Worm (Caenorhabditis elegans) whole organism, L2 larva: Measurements from ENCODE around the gene ZC239.3.

Experiments
- C34F6.9 ChIP-seq: fragments of 150-350 bp; optimal IDR thresholded peaks from 2 replicates; lab custom pipeline; 2014; ENCODE audit warnings: missing biosample characterization, missing genetic modification characterization
- F13H6.1 ChIP-seq: sonication (generic microtip); optimal IDR thresholded peaks from 2 replicates; lab custom pipeline; 2016; ENCODE audit warnings: missing genetic modification characterization, missing compliant biosample characterization
- Y55F3AM.14 ChIP-seq: fragments of 200-800 bp; sonication (Bioruptor generic); optimal IDR thresholded peaks from 2 replicates; lab custom pipeline; 2018; ENCODE audit warnings: mild to moderate bottlenecking, missing genetic modification characterization, missing compliant biosample characterization
- ZK546.5 ChIP-seq: sonication (generic microtip); optimal IDR thresholded peaks from 2 replicates; lab custom pipeline; 2017; ENCODE audit warnings: missing biosample characterization, missing genetic modification characterization
- aly-2 ChIP-seq: fragments of 150-350 bp; optimal IDR thresholded peaks from 2 replicates; lab custom pipeline; 2014; ENCODE audit warnings: missing biosample characterization, missing genetic modification characterization
- ama-1 ChIP-seq: fragments of 150-350 bp; optimal IDR thresholded peaks from 2 replicates; lab custom pipeline; 2018; ENCODE audit warnings: inconsistent platforms
- blmp-1 ChIP-seq: sonication (generic microtip); optimal IDR thresholded peaks from 2 replicates; lab custom pipeline; 2017; ENCODE audit warnings: missing genetic modification characterization, mild to moderate bottlenecking, missing compliant biosample characterization, antibody characterized with exemption, moderate library complexity; ENCODE audit not compliant: insufficient read depth
- ceh-16 ChIP-seq: fragments of 150-350 bp; optimal IDR thresholded peaks from 2 replicates; lab custom pipeline; 2014; ENCODE audit warnings: missing biosample characterization, missing genetic modification characterization
- ceh-82 ChIP-seq: fragments of 150-350 bp; optimal IDR thresholded peaks from 2 replicates; lab custom pipeline; 2014; ENCODE audit warnings: missing biosample characterization, missing genetic modification characterization
- crh-2 ChIP-seq: sonication (generic microtip); optimal IDR thresholded peaks from 2 replicates; lab custom pipeline; 2017; ENCODE audit warnings: missing biosample characterization, missing genetic modification characterization
- elt-1 ChIP-seq: fragments of 150-350 bp; optimal IDR thresholded peaks from 2 replicates; lab custom pipeline; 2014; ENCODE audit warnings: missing biosample characterization, missing genetic modification characterization
- fos-1 ChIP-seq: fragments of 150-350 bp; optimal IDR thresholded peaks from 2 replicates; lab custom pipeline; 2014; ENCODE audit warnings: missing biosample characterization, missing genetic modification characterization
- gmeb-1 ChIP-seq: fragments of 150-350 bp; optimal IDR thresholded peaks from 2 replicates; lab custom pipeline; 2014; ENCODE audit warnings: missing biosample characterization, missing genetic modification characterization
- lin-11 ChIP-seq: fragments of 150-350 bp; sonication (generic microtip); optimal IDR thresholded peaks from 2 replicates; lab custom pipeline; 2014; ENCODE audit warnings: missing biosample characterization, missing genetic modification characterization, inconsistent platforms, mixed read lengths
- lin-13 ChIP-seq: fragments of 150-350 bp; optimal IDR thresholded peaks from 2 replicates; lab custom pipeline; 2014; ENCODE audit warnings: missing biosample characterization, missing genetic modification reagents, missing genetic modification characterization
- lin-39 ChIP-seq: fragments of 150-350 bp; optimal IDR thresholded peaks from 2 replicates; lab custom pipeline; 2014; ENCODE audit warnings: missing biosample characterization, missing genetic modification reagents, missing genetic modification characterization
- mbf-1 ChIP-seq: sonication (generic microtip); optimal IDR thresholded peaks from 2 replicates; lab custom pipeline; 2017; ENCODE audit warnings: missing biosample characterization, missing genetic modification characterization
- mdl-1 ChIP-seq, 2 experiments: fragments of 150-350 bp in 1 of 2; sonication (generic microtip) in 1 of 2; optimal IDR thresholded peaks; 2 replicates each; lab custom pipeline; 2017; ENCODE audit warnings: missing biosample characterization in 2 of 2, missing genetic modification characterization in 2 of 2
- nhr-10 ChIP-seq: sonication (generic microtip); optimal IDR thresholded peaks from 2 replicates; lab custom pipeline; 2017; ENCODE audit warnings: missing biosample characterization, missing genetic modification characterization
- nhr-12 ChIP-seq: fragments of 150-350 bp; optimal IDR thresholded peaks from 2 replicates; lab custom pipeline; 2014; ENCODE audit warnings: missing biosample characterization, missing genetic modification characterization
- nhr-129 ChIP-seq: fragments of 150-350 bp; optimal IDR thresholded peaks from 2 replicates; lab custom pipeline; 2014; ENCODE audit warnings: missing biosample characterization, missing genetic modification characterization
- nhr-21 ChIP-seq: fragments of 150-350 bp; optimal IDR thresholded peaks from 2 replicates; lab custom pipeline; 2014; ENCODE audit warnings: missing biosample characterization, missing genetic modification characterization
- nhr-237 ChIP-seq: fragments of 150-350 bp; optimal IDR thresholded peaks from 2 replicates; lab custom pipeline; 2014; ENCODE audit warnings: missing biosample characterization, missing genetic modification characterization
- nhr-6 ChIP-seq: fragments of 150-350 bp; optimal IDR thresholded peaks from 2 replicates; lab custom pipeline; 2014; ENCODE audit warnings: missing biosample characterization, missing genetic modification characterization
- nhr-77 ChIP-seq: fragments of 150-350 bp; optimal IDR thresholded peaks from 2 replicates; lab custom pipeline; 2014; ENCODE audit warnings: missing biosample characterization, missing genetic modification characterization
- sem-4 ChIP-seq: fragments of 150-350 bp; optimal IDR thresholded peaks from 2 replicates; lab custom pipeline; 2014; ENCODE audit warnings: missing biosample characterization, missing genetic modification reagents, missing genetic modification characterization
- skn-1 ChIP-seq: sonication (generic microtip); optimal IDR thresholded peaks from 2 replicates; lab custom pipeline; 2017; ENCODE audit warnings: missing biosample characterization, missing genetic modification characterization
- sma-3 ChIP-seq: sonication (generic microtip); optimal IDR thresholded peaks from 2 replicates; lab custom pipeline; 2016; ENCODE audit warnings: missing genetic modification reagents, missing genetic modification characterization, missing compliant biosample characterization
- sma-9 ChIP-seq, 2 experiments: fragments of 150-350 bp in 1 of 2; sonication (generic microtip) in 1 of 2; optimal IDR thresholded peaks; 2 replicates each; lab custom pipeline; 2014 to 2016; ENCODE audit warnings: missing genetic modification characterization in 2 of 2, mild to moderate bottlenecking in 1 of 2, missing biosample characterization in 1 of 2, missing compliant biosample characterization in 1 of 2, missing genetic modification reagents in 1 of 2, moderate library complexity in 1 of 2
- snpc-4 ChIP-seq: fragments of 150-350 bp; optimal IDR thresholded peaks from 2 replicates; lab custom pipeline; 2014; ENCODE audit warnings: missing biosample characterization, missing genetic modification characterization
- unc-55 ChIP-seq: fragments of 150-350 bp; sonication (generic microtip); optimal IDR thresholded peaks from 3 replicates; lab custom pipeline; 2014; ENCODE audit warnings: missing biosample characterization, missing genetic modification reagents, missing genetic modification characterization
- unc-62 ChIP-seq: fragments of 150-350 bp; optimal IDR thresholded peaks from 2 replicates; lab custom pipeline; 2014; ENCODE audit warnings: missing biosample characterization, missing genetic modification reagents, missing genetic modification characterization
- zag-1 ChIP-seq: fragments of 150-350 bp; optimal IDR thresholded peaks from 2 replicates; lab custom pipeline; 2014; ENCODE audit warnings: missing biosample characterization, missing genetic modification characterization
- ztf-1 ChIP-seq: fragments of 200-800 bp; sonication (Bioruptor generic); conservative IDR thresholded peaks from 2 replicates; pipeline ENCODE4 v1.3.6; 2022; ENCODE audit warnings: missing genetic modification characterization, missing compliant biosample characterization
- ztf-11 ChIP-seq: sonication (generic microtip); optimal IDR thresholded peaks from 2 replicates; lab custom pipeline; 2017; ENCODE audit warnings: missing biosample characterization, missing genetic modification characterization

Gene ZC239.3

ce11 chrII:3247556-3247955 lies 31.7 kb downstream of the ZC239.3 start:
- TF ChIP-seq F13H6.1: no peak
- no peak for TF ChIP-seq ceh-16 (tag; lab: Kevin White, UChicago)
- TF ChIP-seq sma-3: no peak
- TF ChIP-seq mbf-1 (tag; lab: Kevin White, UChicago): no peak
- TF ChIP-seq lin-11 (tag; lab: Kevin White, UChicago): no peak
- TF ChIP-seq nhr-129 (tag; lab: Kevin White, UChicago): no peak
- TF ChIP-seq ztf-11 (tag; lab: Kevin White, UChicago): no peak
- TF ChIP-seq C34F6.9 (tag; lab: Kevin White, UChicago): no peak
- TF ChIP-seq fos-1: no peak
- TF ChIP-seq mdl-1 (tag; optimal IDR thresholded peaks at IDR 0.05; lab: Kevin White, UChicago): no peak
- TF ChIP-seq gmeb-1: no peak
- no peak for TF ChIP-seq blmp-1 (tag; lab: Kevin White, UChicago)
- TF ChIP-seq nhr-77 (tag; lab: Kevin White, UChicago): no peak
- TF ChIP-seq unc-62: no peak
- TF ChIP-seq snpc-4 (tag; lab: Kevin White, UChicago): no peak
- TF ChIP-seq zag-1 (tag; lab: Kevin White, UChicago): no peak
- no peak for TF ChIP-seq aly-2 (tag; lab: Kevin White, UChicago)
- TF ChIP-seq crh-2 (tag; lab: Kevin White, UChicago): no peak
- no peak for TF ChIP-seq nhr-21 (tag; lab: Kevin White, UChicago)

ce11 chrII:3248043-3248718 lies 32.3 kb downstream of the ZC239.3 start, which contains the start of the genes fbxc-50 and C17F4.2:
TSS of gene fbxc-50 (minus strand) at chrII:3248123.
TSS of gene C17F4.2 (plus strand) at chrII:3248668.
- TF ChIP-seq nhr-129 (tag; lab: Kevin White, UChicago) (no peak), crh-2 (tag; lab: Kevin White, UChicago) (no peak), sma-3 (no peak), Y55F3AM.14 (GFP tag; lab: Kevin White, UChicago) (no peak), nhr-21 (tag; lab: Kevin White, UChicago) (no peak), sem-4 (tag; lab: Kevin White, UChicago) (no peak), ZK546.5 (tag; lab: Kevin White, UChicago) (no peak), nhr-237 (tag; lab: Kevin White, UChicago) (no peak), sma-9 (GFP tag; optimal IDR thresholded peaks at IDR 0.05; lab: Kevin White, UChicago) (no peak), sma-9 (tag; optimal IDR thresholded peaks at IDR 0.05; lab: Kevin White, UChicago) (no peak), gmeb-1 (no peak)

ce11 chrII:3249406-3249805 lies 33.5 kb downstream of the ZC239.3 start, which contains the start of gene clec-124:
TSS of gene clec-124 (plus strand) at chrII:3249706.
- TF ChIP-seq nhr-12 (no peak), ztf-1 (GFP tag; lab: Robert Waterston, UW) (no peak), lin-39 (tag; lab: Kevin White, UChicago) (no peak), blmp-1 (tag; lab: Kevin White, UChicago) (no peak), nhr-77 (tag; lab: Kevin White, UChicago) (no peak), mbf-1 (tag; lab: Kevin White, UChicago) (no peak), fos-1 (no peak), ceh-82 (no peak), nhr-10 (no peak), ZK546.5 (tag; lab: Kevin White, UChicago) (no peak), nhr-6 (tag; lab: Kevin White, UChicago) (no peak), lin-11 (tag; lab: Kevin White, UChicago) (no peak), elt-1 (tag; lab: Kevin White, UChicago) (no peak), ama-1 (no peak), gmeb-1 (no peak), lin-13 (GFP tag; lab: Kevin White, UChicago) (no peak), skn-1 (tag; lab: Kevin White, UChicago) (no peak), aly-2 (tag; lab: Kevin White, UChicago) (no peak), sma-9 (GFP tag; optimal IDR thresholded peaks at IDR 0.05; lab: Kevin White, UChicago) (no peak), sma-9 (tag; optimal IDR thresholded peaks at IDR 0.05; lab: Kevin White, UChicago) (no peak), unc-55 (GFP tag; lab: Kevin White, UChicago) (no peak)

- TF ChIP-seq nhr-12 (no peak), sem-4 (tag; lab: Kevin White, UChicago) (no peak)
Measured at ce11 chrII:3250195-3250594, 34.3 kb downstream of the ZC239.3 start.
